Fruit fly (Drosophila melanogaster): ENCODE results near the gene chrb.

DNA sequence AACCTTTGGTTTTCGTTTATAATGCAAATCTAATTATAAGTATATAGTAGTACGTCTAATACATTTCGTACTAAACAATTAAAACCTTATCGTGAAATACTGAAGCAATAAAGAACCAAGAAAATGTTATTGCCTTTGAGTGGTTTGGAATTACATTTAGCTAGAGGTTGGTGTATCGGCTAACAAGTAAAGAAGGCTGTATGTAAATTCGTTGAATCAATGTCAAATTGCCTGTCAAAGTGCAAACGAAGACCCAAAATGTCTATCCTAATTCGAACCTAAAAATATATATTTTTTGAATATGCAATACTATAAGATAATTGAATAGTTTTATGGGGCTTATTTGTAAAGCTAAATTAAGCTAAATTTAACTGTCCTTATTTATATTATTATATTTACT lies 23.9 kb downstream of the chrb start:
- no peak for TF ChIP-seq Lpt (GFP tag; optimal IDR thresholded peaks at IDR 0.05)
- no peak for TF ChIP-seq CG3032 (tag; optimal IDR thresholded peaks at IDR 0.05)
